Worm (Caenorhabditis elegans) whole organism, L4/young adult: ENCODE measurements around the gene dnj-8.

Experiments
- W03F9.2 ChIP-seq: fragments of 150-350 bp; optimal IDR thresholded peaks from 2 replicates; lab custom pipeline; 2014; ENCODE audit warnings: missing biosample characterization, missing genetic modification characterization
- dao-5 ChIP-seq: sonication (generic microtip); optimal IDR thresholded peaks from 2 replicates; lab custom pipeline; 2016; ENCODE audit warnings: missing genotype, missing genetic modification characterization, moderate library complexity, missing compliant biosample characterization
- him-1 ChIP-seq: sonication (generic microtip); optimal IDR thresholded peaks from 2 replicates; lab custom pipeline; 2016; ENCODE audit warnings: missing genotype, missing genetic modification reagents, missing genetic modification characterization, missing compliant biosample characterization

ce11 chrII:6589408-6589807 lies 8.5 kb downstream of the dnj-8 start, which contains the start of gene vps-32.1:
- TF ChIP-seq W03F9.2 (tag; lab: Kevin White, UChicago) (no peak), him-1 (tag; lab: Kevin White, UChicago) (no peak), dao-5 (tag; lab: Kevin White, UChicago) (no peak)
